Worm (Caenorhabditis elegans) whole organism, L4 larva: Measurements from ENCODE around the gene Y55F3BL.4.

Experiments used
- F26F4.8 ChIP-seq: fragments of 200-800 bp; sonication (Bioruptor generic); conservative IDR thresholded peaks from 2 replicates; pipeline ENCODE4 v1.3.6; 2022; ENCODE audit warnings: missing genetic modification characterization, missing compliant biosample characterization
- F37D6.2 ChIP-seq: sonication (generic microtip); optimal IDR thresholded peaks from 2 replicates; lab custom pipeline; 2016; ENCODE audit warnings: mild to moderate bottlenecking, missing genetic modification characterization, missing compliant biosample characterization
- T20F7.1 ChIP-seq: fragments of 200-800 bp; sonication (Bioruptor generic); optimal IDR thresholded peaks from 2 replicates; lab custom pipeline; 2018; ENCODE audit warnings: mild to moderate bottlenecking, missing genetic modification characterization, missing compliant biosample characterization
- ZK337.2 ChIP-seq: fragments of 200-800 bp; sonication (Bioruptor generic); IDR thresholded peaks from 2 replicates; pipeline ENCODE4 v1.3.6; 2022; ENCODE audit warnings: missing genetic modification reagents, missing genetic modification characterization, missing compliant biosample characterization
- aha-1 ChIP-seq: fragments of 150-350 bp; peaks from one replicate; lab custom pipeline; 2014; ENCODE audit warnings: missing biosample characterization, missing genetic modification characterization
- arid-1 ChIP-seq: fragments of 200-800 bp; sonication (Bioruptor generic); conservative IDR thresholded peaks from 2 replicates; pipeline ENCODE4 v1.3.6; 2022; ENCODE audit warnings: missing genetic modification reagents, missing genetic modification characterization, missing compliant biosample characterization
- ceh-20 ChIP-seq: fragments of 200-800 bp; sonication (Bioruptor generic); IDR thresholded peaks from 2 replicates; pipeline ENCODE4 v1.3.6; 2022; ENCODE audit warnings: missing genetic modification reagents, missing genetic modification characterization, missing compliant biosample characterization
- ceh-32 ChIP-seq: sonication (generic microtip); optimal IDR thresholded peaks from 2 replicates; lab custom pipeline; 2016; ENCODE audit warnings: mild to moderate bottlenecking, missing genetic modification characterization, missing compliant biosample characterization; ENCODE audit not compliant: poor library complexity
- ceh-44 ChIP-seq: fragments of 200-800 bp; sonication (Bioruptor generic); IDR thresholded peaks from 2 replicates; pipeline ENCODE4 v1.3.6; 2022; ENCODE audit warnings: missing genetic modification reagents, missing genetic modification characterization, missing compliant biosample characterization
- ceh-62 ChIP-seq: sonication (generic microtip); optimal IDR thresholded peaks from 2 replicates; lab custom pipeline; 2017; ENCODE audit warnings: missing biosample characterization, missing genetic modification characterization
- ces-1 ChIP-seq: fragments of 150-350 bp; sonication (generic microtip); optimal IDR thresholded peaks from 4 replicates; lab custom pipeline; 2014; ENCODE audit warnings: missing biosample characterization, missing genetic modification reagents, missing genetic modification characterization
- daf-16 ChIP-seq, 3 experiments: sonication (generic microtip); optimal IDR thresholded peaks; 2 replicates each; lab custom pipeline; 2016 to 2017; ENCODE audit warnings: missing genetic modification characterization in 3 of 3, missing genetic modification reagents in 3 of 3, mild to moderate bottlenecking in 2 of 3, missing compliant biosample characterization in 2 of 3, missing biosample characterization in 1 of 3, moderate library complexity in 1 of 3
- dmd-6 ChIP-seq: fragments of 200-800 bp; sonication (Bioruptor generic); IDR thresholded peaks from 2 replicates; pipeline ENCODE4 v1.3.6; 2022; ENCODE audit warnings: missing genetic modification reagents, missing genetic modification characterization, missing compliant biosample characterization
- dmd-9 ChIP-seq: fragments of 200-800 bp; sonication (Bioruptor generic); IDR thresholded peaks from 2 replicates; pipeline ENCODE4 v1.3.6; 2022; ENCODE audit warnings: missing genetic modification reagents, missing genetic modification characterization, missing compliant biosample characterization
- dpl-1 ChIP-seq: fragments of 150-350 bp; optimal IDR thresholded peaks from 2 replicates; lab custom pipeline; 2014; ENCODE audit warnings: missing biosample characterization, missing genetic modification reagents, missing genetic modification characterization
- duxl-1 ChIP-seq: sonication (generic microtip); optimal IDR thresholded peaks from 2 replicates; lab custom pipeline; 2016; ENCODE audit warnings: mild to moderate bottlenecking, missing genetic modification characterization, moderate library complexity, missing compliant biosample characterization; ENCODE audit not compliant: poor library complexity
- dve-1 ChIP-seq: sonication (generic microtip); optimal IDR thresholded peaks from 2 replicates; lab custom pipeline; 2017; ENCODE audit warnings: antibody characterized with exemption, mild to moderate bottlenecking, missing genetic modification characterization, missing compliant biosample characterization; ENCODE audit not compliant: insufficient read depth
- egl-43 ChIP-seq: fragments of 200-800 bp; sonication (Bioruptor generic); IDR thresholded peaks from 2 replicates; pipeline ENCODE4 v1.3.6; 2022; ENCODE audit warnings: missing genetic modification reagents, missing genetic modification characterization, missing compliant biosample characterization
- gei-8 ChIP-seq: fragments of 200-800 bp; sonication (Bioruptor generic); optimal IDR thresholded peaks from 2 replicates; lab custom pipeline; 2018; ENCODE audit warnings: mild to moderate bottlenecking, missing genetic modification characterization, missing compliant biosample characterization
- hif-1 ChIP-seq, 2 experiments: sonication (generic microtip); optimal IDR thresholded peaks; 2 replicates each; lab custom pipeline; 2016 to 2017; ENCODE audit warnings: missing compliant biosample characterization in 2 of 2, missing genetic modification characterization in 2 of 2, missing genetic modification reagents in 2 of 2, missing genotype in 2 of 2, mild to moderate bottlenecking in 1 of 2
- hlh-11 ChIP-seq: fragments of 200-800 bp; sonication (Bioruptor generic); optimal IDR thresholded peaks from 2 replicates; lab custom pipeline; 2018; ENCODE audit warnings: mild to moderate bottlenecking, missing genetic modification characterization, missing compliant biosample characterization
- hlh-30 ChIP-seq: sonication (generic microtip); optimal IDR thresholded peaks from 2 replicates; lab custom pipeline; 2017; ENCODE audit warnings: antibody characterized with exemption, mild to moderate bottlenecking, missing genetic modification characterization, missing compliant biosample characterization; ENCODE audit not compliant: insufficient read depth
- hmg-1.1 ChIP-seq: fragments of 200-800 bp; sonication (Bioruptor generic); IDR thresholded peaks from 2 replicates; pipeline ENCODE4 v1.3.6; 2022; ENCODE audit warnings: missing genetic modification reagents, missing genetic modification characterization, missing compliant biosample characterization
- lin-15B ChIP-seq: fragments of 150-350 bp; sonication (generic microtip); optimal IDR thresholded peaks from 3 replicates; lab custom pipeline; 2014; ENCODE audit warnings: missing biosample characterization, missing genetic modification characterization
- lsy-2 ChIP-seq, 2 experiments: fragments of 150-350 bp in 1 of 2; sonication (generic microtip) in 1 of 2; optimal IDR thresholded peaks; 2 replicates each; lab custom pipeline; 2014 to 2017; ENCODE audit warnings: missing biosample characterization in 2 of 2, missing genetic modification characterization in 2 of 2
- madf-9 ChIP-seq: fragments of 200-800 bp; sonication (Bioruptor generic); conservative IDR thresholded peaks from 2 replicates; pipeline ENCODE4 v1.3.6; 2022; ENCODE audit warnings: missing genetic modification reagents, missing genetic modification characterization, missing compliant biosample characterization
- mes-2 ChIP-seq: sonication (generic microtip); optimal IDR thresholded peaks from 2 replicates; lab custom pipeline; 2016; ENCODE audit warnings: missing genotype, mild to moderate bottlenecking, missing genetic modification characterization, missing compliant biosample characterization; ENCODE audit not compliant: poor library complexity, severe bottlenecking
- nhr-11 ChIP-seq: fragments of 150-350 bp; optimal IDR thresholded peaks from 2 replicates; lab custom pipeline; 2014; ENCODE audit warnings: missing biosample characterization, missing genetic modification characterization
- nhr-41 ChIP-seq: fragments of 200-800 bp; sonication (Bioruptor generic); IDR thresholded peaks from 2 replicates; pipeline ENCODE4 v1.3.6; 2022; ENCODE audit warnings: missing genetic modification reagents, missing genetic modification characterization, missing compliant biosample characterization
- nhr-42 ChIP-seq: fragments of 200-800 bp; sonication (Bioruptor generic); IDR thresholded peaks from 2 replicates; pipeline ENCODE4 v1.3.6; 2022; ENCODE audit warnings: missing genetic modification characterization, missing compliant biosample characterization
- nhr-48 ChIP-seq: sonication (generic microtip); optimal IDR thresholded peaks from 2 replicates; lab custom pipeline; 2016; ENCODE audit warnings: mild to moderate bottlenecking, missing genetic modification characterization, missing compliant biosample characterization
- nhr-6 ChIP-seq: fragments of 150-350 bp; optimal IDR thresholded peaks from 2 replicates; lab custom pipeline; 2014; ENCODE audit warnings: missing biosample characterization, missing genetic modification characterization
- nhr-77 ChIP-seq: fragments of 150-350 bp; optimal IDR thresholded peaks from 2 replicates; lab custom pipeline; 2014; ENCODE audit warnings: missing biosample characterization, missing genetic modification characterization
- pqm-1 ChIP-seq: sonication (generic microtip); optimal IDR thresholded peaks from 2 replicates; lab custom pipeline; 2017; ENCODE audit warnings: missing biosample characterization, missing genetic modification characterization
- rbr-2 ChIP-seq: sonication (generic microtip); optimal IDR thresholded peaks from 2 replicates; lab custom pipeline; 2016; ENCODE audit warnings: missing genotype, missing genetic modification characterization, missing compliant biosample characterization
- saeg-2 ChIP-seq: fragments of 200-800 bp; sonication (Bioruptor generic); IDR thresholded peaks from 2 replicates; pipeline ENCODE4 v1.3.6; 2022; ENCODE audit warnings: missing genetic modification reagents, missing genetic modification characterization, missing compliant biosample characterization
- set-16 ChIP-seq: fragments of 200-800 bp; sonication (Bioruptor generic); IDR thresholded peaks from 2 replicates; pipeline ENCODE4 v1.3.6; 2022; ENCODE audit warnings: missing genetic modification reagents, missing genetic modification characterization, missing compliant biosample characterization
- skn-1 ChIP-seq: fragments of 150-350 bp; optimal IDR thresholded peaks from 2 replicates; lab custom pipeline; 2014; ENCODE audit warnings: missing biosample characterization, missing genetic modification characterization
- snpc-1.2 ChIP-seq: fragments of 200-800 bp; sonication (Bioruptor generic); IDR thresholded peaks from 2 replicates; pipeline ENCODE4 v1.3.6; 2022; ENCODE audit warnings: missing genetic modification reagents, missing genetic modification characterization, missing compliant biosample characterization
- snpc-4 ChIP-seq: fragments of 150-350 bp; optimal IDR thresholded peaks from 2 replicates; lab custom pipeline; 2014; ENCODE audit warnings: missing biosample characterization, missing genetic modification characterization
- tag-97 ChIP-seq: fragments of 200-800 bp; sonication (Bioruptor generic); IDR thresholded peaks from 2 replicates; pipeline ENCODE4 v1.3.6; 2022; ENCODE audit warnings: missing genetic modification characterization, missing compliant biosample characterization
- unc-130 ChIP-seq: sonication (generic microtip); optimal IDR thresholded peaks from 2 replicates; lab custom pipeline; 2016; ENCODE audit warnings: missing genetic modification reagents, missing genetic modification characterization, missing compliant biosample characterization
- unc-39 ChIP-seq: sonication (generic microtip); optimal IDR thresholded peaks from 2 replicates; lab custom pipeline; 2017; ENCODE audit warnings: missing biosample characterization, missing genetic modification characterization
- zip-11 ChIP-seq: fragments of 200-800 bp; sonication (Bioruptor generic); IDR thresholded peaks from 2 replicates; pipeline ENCODE4 v1.3.6; 2022; ENCODE audit warnings: missing genetic modification characterization, missing compliant biosample characterization
- zip-2 ChIP-seq: fragments of 150-350 bp; optimal IDR thresholded peaks from 2 replicates; lab custom pipeline; 2014; ENCODE audit warnings: missing biosample characterization, missing genetic modification characterization

Gene Y55F3BL.4

DNA sequence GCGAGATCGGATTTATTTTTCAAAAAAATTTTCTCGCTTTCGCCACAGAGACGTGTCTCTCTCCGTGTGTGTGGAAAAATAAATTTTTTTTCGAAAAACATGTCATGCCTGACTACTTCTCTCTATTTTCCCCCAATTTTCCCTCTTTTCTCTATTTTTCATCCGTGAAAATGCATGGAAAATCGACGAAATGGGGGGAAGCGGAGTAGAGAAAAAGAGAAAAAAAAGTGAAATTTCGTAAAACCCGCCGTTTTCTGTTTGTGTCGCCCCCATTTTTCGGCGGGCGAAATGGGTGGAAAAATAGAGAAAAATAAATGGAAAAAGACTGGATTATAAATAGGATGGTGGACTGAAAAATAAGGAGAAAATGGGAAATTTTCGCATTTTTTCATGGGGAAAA, 28.6 kb downstream of the Y55F3BL.4 start:
- TF ChIP-seq nhr-41 (GFP tag; lab: Robert Waterston, UW) (no peak), ceh-62 (tag; lab: Kevin White, UChicago) (no peak), ZK337.2 (GFP tag; lab: Robert Waterston, UW) (no peak), gei-8 (GFP tag; lab: Kevin White, UChicago) (no peak), ceh-32 (tag; lab: Kevin White, UChicago) (no peak), nhr-42 (GFP tag; lab: Robert Waterston, UW) (no peak), nhr-48 (tag; lab: Kevin White, UChicago) (no peak), T20F7.1 (GFP tag; lab: Kevin White, UChicago) (no peak), lin-15B (tag; lab: Kevin White, UChicago) (no peak), lsy-2 (tag; optimal IDR thresholded peaks at IDR 0.05; lab: Kevin White, UChicago) (peak in 1 of 2 experiments; percentile 34), F26F4.8 (GFP tag; lab: Robert Waterston, UW) (no peak), dmd-6 (no peak), hmg-1.1 (no peak), dve-1 (tag; lab: Kevin White, UChicago) (no peak), hif-1 (tag; optimal IDR thresholded peaks at IDR 0.05; lab: Kevin White, UChicago) (peak in 1 of 2 experiments; percentile 20), unc-39 (tag; lab: Kevin White, UChicago) (no peak), hlh-11 (tag; lab: Kevin White, UChicago) (no peak), tag-97 (GFP tag; lab: Robert Waterston, UW) (no peak), madf-9 (GFP tag; lab: Robert Waterston, UW) (no peak), zip-2 (tag; lab: Kevin White, UChicago) (no peak), F37D6.2 (tag; lab: Kevin White, UChicago) (no peak), nhr-6 (tag; lab: Kevin White, UChicago) (peak; percentile 0), aha-1 (tag; lab: Kevin White, UChicago) (peak; percentile 76), ceh-20 (GFP tag; lab: Robert Waterston, UW) (no peak), nhr-77 (tag; lab: Kevin White, UChicago) (no peak)
- TF ChIP-seq, all 104 proteins: peak for 4

DNA sequence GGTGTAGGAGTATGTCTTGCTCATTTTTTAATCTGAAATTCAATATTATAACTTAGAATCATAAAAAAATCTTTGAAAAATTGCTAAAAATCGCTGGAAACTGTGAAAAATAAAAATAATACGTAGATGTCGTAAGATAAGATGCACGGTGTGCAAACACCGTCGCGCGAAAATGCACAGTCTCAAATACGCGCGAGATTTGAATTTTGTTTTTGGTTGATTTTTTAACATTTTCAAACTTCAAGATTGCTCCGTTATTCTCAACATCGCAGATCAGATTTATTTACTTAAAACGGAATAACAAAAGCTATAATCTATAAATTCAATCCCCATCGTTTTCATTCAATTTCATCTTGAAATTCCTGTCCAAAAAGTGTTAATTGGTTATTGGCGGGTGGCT, 37.2 kb downstream of the Y55F3BL.4 start, which contains the start of gene Y55F3BR.6:
Gene Y55F3BR.6, minus strand, starts transcription at position 32 of the 400 bp plus-strand sequence.
- TF ChIP-seq hmg-1.1 = no peak
- TF ChIP-seq dpl-1 = peak; percentile 53
- TF ChIP-seq skn-1 (tag; lab: Kevin White, UChicago) = no peak
- TF ChIP-seq pqm-1 (tag; lab: Kevin White, UChicago) = no peak
- no peak for TF ChIP-seq egl-43
- no peak for TF ChIP-seq ceh-44 (GFP tag; lab: Robert Waterston, UW)
- no peak for TF ChIP-seq snpc-1.2 (GFP tag; lab: Robert Waterston, UW)
- no peak for TF ChIP-seq rbr-2 (tag; lab: Kevin White, UChicago)
- no peak for TF ChIP-seq hlh-11 (tag; lab: Kevin White, UChicago)
- no peak for TF ChIP-seq snpc-4
- no peak for TF ChIP-seq unc-130 (GFP tag; lab: Kevin White, UChicago)
- no peak for TF ChIP-seq daf-16 (GFP tag; optimal IDR thresholded peaks at IDR 0.05; lab: Kevin White, UChicago)
- TF ChIP-seq daf-16 (tag; optimal IDR thresholded peaks at IDR 0.05; lab: Kevin White, UChicago) = peak; percentile 12
- no peak for TF ChIP-seq ZK337.2 (GFP tag; lab: Robert Waterston, UW)
- TF ChIP-seq set-16 (GFP tag; lab: Robert Waterston, UW) = no peak
- no peak for TF ChIP-seq ces-1 (GFP tag; lab: Kevin White, UChicago)

DNA sequence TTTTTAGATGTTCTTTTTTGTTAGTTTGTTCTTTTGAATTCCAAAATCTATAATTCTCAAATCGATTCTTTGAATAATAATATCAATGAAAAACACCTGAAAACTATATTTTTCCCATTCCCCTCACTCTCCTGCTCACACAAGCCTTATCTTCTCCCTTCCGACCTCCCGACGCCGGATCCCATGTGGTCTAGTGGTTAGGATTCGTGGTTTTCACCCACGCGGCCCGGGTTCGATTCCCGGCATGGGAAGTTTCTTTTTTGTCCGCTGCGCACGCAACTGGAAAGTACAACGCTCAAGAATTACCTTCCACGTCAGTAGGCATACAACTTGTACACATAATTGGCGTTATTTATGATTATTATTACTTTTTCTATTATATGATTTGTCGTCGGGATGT, 37.7 kb downstream of the Y55F3BL.4 start:
- TF ChIP-seq nhr-48 (tag; lab: Kevin White, UChicago) (no peak), mes-2 (tag; lab: Kevin White, UChicago) (no peak), zip-11 (GFP tag; lab: Robert Waterston, UW) (no peak), saeg-2 (GFP tag; lab: Robert Waterston, UW) (no peak), hlh-30 (peak; percentile 75), ceh-44 (GFP tag; lab: Robert Waterston, UW) (peak; percentile 60; the same call in 1 of the 2 replicates), dmd-9 (0 out of 2 replicates have a peak, but pooled peaks have one; percentile 46), tag-97 (GFP tag; lab: Robert Waterston, UW) (no peak), duxl-1 (tag; lab: Kevin White, UChicago) (peak; percentile 19), F26F4.8 (GFP tag; lab: Robert Waterston, UW) (no peak), rbr-2 (tag; lab: Kevin White, UChicago) (peak; percentile 41), hif-1 (tag; optimal IDR thresholded peaks at IDR 0.05; lab: Kevin White, UChicago) (peak in 1 of 2 experiments; percentile 59), nhr-42 (GFP tag; lab: Robert Waterston, UW) (peak; percentile 29; the same call in 1 of the 2 replicates), nhr-11 (tag; lab: Kevin White, UChicago) (no peak), arid-1 (GFP tag; lab: Robert Waterston, UW) (peak; percentile 47; the same call in 1 of the 2 replicates), nhr-41 (GFP tag; lab: Robert Waterston, UW) (0 out of 2 replicates have a peak, but pooled peaks have one; percentile 18), ceh-62 (tag; lab: Kevin White, UChicago) (no peak), unc-130 (GFP tag; lab: Kevin White, UChicago) (peak; percentile 40), unc-39 (tag; lab: Kevin White, UChicago) (no peak)
